Worm (Caenorhabditis elegans) whole organism, late embryonic: Measurements from ENCODE around the gene C08E8.10.
A peak's percentile ranks its signal among the peaks of the same experiment; 100 is the strongest.

Experiments
- C08G9.2 ChIP-seq: sonication (generic microtip); optimal IDR thresholded peaks from 2 replicates; lab custom pipeline; 2016; ENCODE audit warnings: mild to moderate bottlenecking, missing genetic modification characterization, moderate library complexity, missing compliant biosample characterization
- C38D4.7 ChIP-seq: fragments of 200-800 bp; sonication (Bioruptor generic); optimal IDR thresholded peaks from 2 replicates; lab custom pipeline; 2018; ENCODE audit warnings: mild to moderate bottlenecking, missing genetic modification characterization, moderate library complexity, missing compliant biosample characterization
- F13H6.1 ChIP-seq: sonication (generic microtip); optimal IDR thresholded peaks from 2 replicates; lab custom pipeline; 2016; ENCODE audit warnings: missing genetic modification characterization, missing compliant biosample characterization
- K02D7.2 ChIP-seq: sonication (generic microtip); optimal IDR thresholded peaks from 2 replicates; lab custom pipeline; 2017; ENCODE audit warnings: mild to moderate bottlenecking, missing genetic modification characterization, missing compliant biosample characterization
- K09A11.1 ChIP-seq: sonication (generic microtip); optimal IDR thresholded peaks from 2 replicates; lab custom pipeline; 2017; ENCODE audit warnings: antibody characterized with exemption, mild to moderate bottlenecking, missing genetic modification characterization, missing compliant biosample characterization; ENCODE audit not compliant: insufficient read depth
- Y22D7AL.16 ChIP-seq: sonication (generic microtip); optimal IDR thresholded peaks from 2 replicates; lab custom pipeline; 2016; ENCODE audit warnings: missing genetic modification characterization, missing compliant biosample characterization
- ahr-1 ChIP-seq: sonication (generic microtip); optimal IDR thresholded peaks from 2 replicates; lab custom pipeline; 2016; ENCODE audit warnings: missing genetic modification characterization, missing compliant biosample characterization
- ama-1 ChIP-seq: fragments of 150-350 bp; optimal IDR thresholded peaks from 2 replicates; lab custom pipeline; 2014
- ceh-19 ChIP-seq: fragments of 200-800 bp; sonication (Bioruptor generic); optimal IDR thresholded peaks from 2 replicates; lab custom pipeline; 2018; ENCODE audit warnings: mild to moderate bottlenecking, missing genetic modification characterization, missing compliant biosample characterization
- ceh-2 ChIP-seq: sonication (generic microtip); optimal IDR thresholded peaks from 2 replicates; lab custom pipeline; 2016; ENCODE audit warnings: missing genotype, missing genetic modification characterization, missing compliant biosample characterization
- ceh-30 ChIP-seq: fragments of 150-350 bp; optimal IDR thresholded peaks from 2 replicates; lab custom pipeline; 2014; ENCODE audit warnings: missing biosample characterization, missing genetic modification characterization
- ceh-31 ChIP-seq: sonication (generic microtip); optimal IDR thresholded peaks from 2 replicates; lab custom pipeline; 2016; ENCODE audit warnings: missing genetic modification characterization, missing compliant biosample characterization
- ceh-34 ChIP-seq: sonication (generic microtip); optimal IDR thresholded peaks from 2 replicates; lab custom pipeline; 2016; ENCODE audit warnings: mild to moderate bottlenecking, missing genetic modification characterization, missing compliant biosample characterization
- ceh-6 ChIP-seq: fragments of 200-800 bp; sonication (Bioruptor generic); optimal IDR thresholded peaks from 2 replicates; lab custom pipeline; 2018; ENCODE audit warnings: mild to moderate bottlenecking, missing genetic modification characterization, missing compliant biosample characterization
- ceh-9 ChIP-seq: sonication (generic microtip); optimal IDR thresholded peaks from 2 replicates; lab custom pipeline; 2016; ENCODE audit warnings: mild to moderate bottlenecking, missing genetic modification characterization, inconsistent platforms, missing compliant biosample characterization
- dmd-4 ChIP-seq: sonication (generic microtip); optimal IDR thresholded peaks from 2 replicates; lab custom pipeline; 2016; ENCODE audit warnings: borderline replicate concordance, missing genetic modification characterization, missing compliant biosample characterization
- ets-4 ChIP-seq: sonication (generic microtip); optimal IDR thresholded peaks from 2 replicates; lab custom pipeline; 2016; ENCODE audit warnings: missing genetic modification characterization, missing compliant biosample characterization
- eyg-1 ChIP-seq: sonication (generic microtip); optimal IDR thresholded peaks from 2 replicates; lab custom pipeline; 2016; ENCODE audit warnings: missing genotype, missing genetic modification characterization, missing compliant biosample characterization
- fax-1 ChIP-seq: sonication (generic microtip); optimal IDR thresholded peaks from 2 replicates; lab custom pipeline; 2016; ENCODE audit warnings: missing genotype, missing genetic modification characterization, missing compliant biosample characterization
- gmeb-2 ChIP-seq: sonication (generic microtip); optimal IDR thresholded peaks from 2 replicates; lab custom pipeline; 2016; ENCODE audit warnings: missing genetic modification characterization, inconsistent platforms, missing compliant biosample characterization
- hlh-15 ChIP-seq: sonication (generic microtip); optimal IDR thresholded peaks from 2 replicates; lab custom pipeline; 2016; ENCODE audit warnings: missing genetic modification characterization, missing compliant biosample characterization
- lin-11 ChIP-seq: fragments of 200-800 bp; sonication (Bioruptor generic); optimal IDR thresholded peaks from 2 replicates; lab custom pipeline; 2018; ENCODE audit warnings: mild to moderate bottlenecking, missing genetic modification characterization, missing compliant biosample characterization
- nhr-11 ChIP-seq: fragments of 150-350 bp; optimal IDR thresholded peaks from 2 replicates; lab custom pipeline; 2014; ENCODE audit warnings: missing biosample characterization, missing genetic modification characterization
- nhr-232 ChIP-seq: sonication (generic microtip); optimal IDR thresholded peaks from 2 replicates; lab custom pipeline; 2016; ENCODE audit warnings: missing genetic modification characterization, missing compliant biosample characterization
- pag-3 ChIP-seq: sonication (generic microtip); optimal IDR thresholded peaks from 2 replicates; lab custom pipeline; 2016; ENCODE audit warnings: missing compliant biosample characterization, missing genetic modification characterization, borderline replicate concordance
- pat-9 ChIP-seq: fragments of 200-800 bp; sonication (Bioruptor generic); optimal IDR thresholded peaks from 2 replicates; lab custom pipeline; 2018; ENCODE audit warnings: mild to moderate bottlenecking, missing genetic modification characterization, moderate library complexity, missing compliant biosample characterization
- pax-1 ChIP-seq: fragments of 150-350 bp; optimal IDR thresholded peaks from 2 replicates; lab custom pipeline; 2014; ENCODE audit warnings: missing biosample characterization, missing genetic modification characterization
- pha-2 ChIP-seq: sonication (generic microtip); optimal IDR thresholded peaks from 2 replicates; lab custom pipeline; 2017; ENCODE audit warnings: mild to moderate bottlenecking, missing genetic modification characterization, missing compliant biosample characterization
- pqm-1 ChIP-seq: sonication (generic microtip); optimal IDR thresholded peaks from 2 replicates; lab custom pipeline; 2016; ENCODE audit warnings: missing genetic modification characterization, missing compliant biosample characterization
- ref-2 ChIP-seq: sonication (generic microtip); optimal IDR thresholded peaks from 2 replicates; lab custom pipeline; 2016; ENCODE audit warnings: missing genetic modification characterization, missing compliant biosample characterization
- sdc-2 ChIP-seq: sonication (generic microtip); optimal IDR thresholded peaks from 2 replicates; lab custom pipeline; 2016; ENCODE audit warnings: missing genotype, missing genetic modification characterization, missing compliant biosample characterization
- sox-2 ChIP-seq: fragments of 200-800 bp; sonication (Bioruptor generic); IDR thresholded peaks from 2 replicates; pipeline ENCODE4 v1.3.6; 2022; ENCODE audit warnings: missing genetic modification reagents, missing genetic modification characterization, missing compliant biosample characterization
- tbx-2 ChIP-seq: sonication (generic microtip); optimal IDR thresholded peaks from 2 replicates; lab custom pipeline; 2016; ENCODE audit warnings: missing genetic modification characterization, missing compliant biosample characterization
- tbx-7 ChIP-seq: sonication (generic microtip); optimal IDR thresholded peaks from 2 replicates; lab custom pipeline; 2016; ENCODE audit warnings: missing genotype, missing genetic modification characterization, missing compliant biosample characterization
- unc-42 ChIP-seq: sonication (generic microtip); optimal IDR thresholded peaks from 2 replicates; lab custom pipeline; 2016; ENCODE audit warnings: missing genotype, missing genetic modification characterization, missing compliant biosample characterization
- unc-55 ChIP-seq: sonication (generic microtip); optimal IDR thresholded peaks from 2 replicates; lab custom pipeline; 2017; ENCODE audit warnings: missing biosample characterization, missing genetic modification reagents, missing genetic modification characterization
- unc-86 ChIP-seq: sonication (generic microtip); optimal IDR thresholded peaks from 2 replicates; lab custom pipeline; 2016; ENCODE audit warnings: missing genetic modification characterization, missing compliant biosample characterization

C08E8.10 gene

DNA sequence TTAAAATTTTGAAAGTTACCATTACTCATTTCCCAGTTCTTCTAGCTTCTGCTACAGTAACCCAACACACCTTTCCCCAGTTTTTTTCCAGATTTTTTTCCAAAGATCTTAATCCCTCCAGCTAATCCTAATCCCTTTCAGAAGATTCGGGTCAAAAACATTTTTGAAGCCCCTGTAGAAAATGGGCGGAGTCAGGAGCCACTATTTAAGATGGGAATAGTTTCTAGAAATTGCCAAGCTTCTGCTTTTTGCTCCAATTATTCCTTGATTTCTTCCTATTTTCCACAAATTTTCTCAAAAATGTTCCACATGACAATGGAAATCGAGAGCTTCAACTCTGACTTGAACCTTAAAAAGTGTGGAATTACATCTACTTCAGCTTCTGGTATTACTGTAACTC lies 24.9 kb upstream of the C08E8.10 start, which contains the start of gene C08E8.9:
Gene C08E8.9, plus strand, starts transcription at position 301 of the 400 bp plus-strand sequence.
- TF ChIP-seq tbx-2 = no peak
- no peak for TF ChIP-seq tbx-7 (tag; lab: Kevin White, UChicago)
- no peak for TF ChIP-seq sox-2 (GFP tag; lab: Robert Waterston, UW)
- no peak for TF ChIP-seq ahr-1
- TF ChIP-seq lin-11 = no peak
- TF ChIP-seq F13H6.1 (tag; lab: Kevin White, UChicago) = no peak
- no peak for TF ChIP-seq unc-86 (tag; lab: Kevin White, UChicago)
- no peak for TF ChIP-seq C08G9.2 (tag; lab: Kevin White, UChicago)
- TF ChIP-seq, all 69 proteins: peak for 0

DNA sequence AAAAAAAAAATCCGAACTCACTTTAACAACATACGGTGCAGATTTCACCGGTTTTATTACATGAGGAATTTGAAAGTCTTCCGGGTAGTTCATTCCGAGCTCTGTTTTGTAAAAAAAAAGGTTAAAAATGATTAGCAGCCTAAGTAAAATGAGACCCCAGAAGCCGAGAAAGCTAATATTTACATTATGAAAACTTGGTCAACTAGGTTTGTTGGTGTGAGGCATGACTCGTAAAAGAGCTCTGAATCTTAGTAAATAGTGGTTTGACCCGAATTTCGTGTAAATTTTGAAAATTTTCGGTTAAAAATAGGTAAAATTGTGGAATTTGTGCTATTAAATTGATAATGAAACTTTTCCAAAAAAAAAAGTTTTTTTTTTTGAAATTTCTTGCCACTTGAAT lies 22.7 kb upstream of the C08E8.10 start, which contains the start of gene C08E8.1:
Gene C08E8.1, minus strand, starts transcription at position 101 of the 400 bp plus-strand sequence.
- no peak for TF ChIP-seq hlh-15 (tag; lab: Kevin White, UChicago)
- TF ChIP-seq eyg-1 = no peak
- TF ChIP-seq dmd-4 (tag; lab: Kevin White, UChicago) = no peak
- TF ChIP-seq lin-11 = no peak
- no peak for TF ChIP-seq nhr-232 (tag; lab: Kevin White, UChicago)
- TF ChIP-seq ceh-9 (tag; lab: Kevin White, UChicago) = no peak
- no peak for TF ChIP-seq ets-4 (tag; lab: Kevin White, UChicago)
- no peak for TF ChIP-seq pqm-1
- TF ChIP-seq K09A11.1 = no peak
- TF ChIP-seq gmeb-2 (tag; lab: Kevin White, UChicago) = no peak
- no peak for TF ChIP-seq nhr-11 (tag; lab: Kevin White, UChicago)
- no peak for TF ChIP-seq pat-9 (tag; lab: Kevin White, UChicago)
- no peak for TF ChIP-seq ceh-6 (GFP tag; lab: Kevin White, UChicago)
- no peak for TF ChIP-seq ceh-2 (tag; lab: Kevin White, UChicago)

DNA sequence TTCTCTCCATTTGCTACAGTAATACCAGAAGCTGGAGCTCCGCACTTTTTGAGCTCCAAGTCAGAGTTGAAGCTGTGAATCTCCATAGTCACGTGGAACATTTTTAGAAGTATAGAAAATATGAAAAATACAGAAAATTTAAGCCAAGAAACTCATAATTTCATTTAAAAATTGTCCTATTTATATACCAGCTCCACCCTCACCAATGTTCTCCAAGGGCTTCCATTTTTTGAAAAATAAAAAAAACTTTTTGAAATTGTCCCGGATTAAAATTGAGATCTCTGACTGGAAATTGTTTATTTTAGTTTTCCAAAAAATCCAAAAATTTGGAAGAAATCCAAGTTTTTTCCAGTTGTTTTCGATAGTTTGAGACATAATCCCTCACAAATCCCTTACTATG lies 20.2 kb upstream of the C08E8.10 start, which contains the start of gene C08E8.5:
Gene C08E8.5, minus strand, starts transcription at position 101 of the 400 bp plus-strand sequence.
- TF ChIP-seq unc-55 (GFP tag; lab: Kevin White, UChicago) (no peak), ceh-9 (tag; lab: Kevin White, UChicago) (no peak), fax-1 (tag; lab: Kevin White, UChicago) (no peak), pha-2 (tag; lab: Kevin White, UChicago) (no peak), ref-2 (tag; lab: Kevin White, UChicago) (no peak)

DNA sequence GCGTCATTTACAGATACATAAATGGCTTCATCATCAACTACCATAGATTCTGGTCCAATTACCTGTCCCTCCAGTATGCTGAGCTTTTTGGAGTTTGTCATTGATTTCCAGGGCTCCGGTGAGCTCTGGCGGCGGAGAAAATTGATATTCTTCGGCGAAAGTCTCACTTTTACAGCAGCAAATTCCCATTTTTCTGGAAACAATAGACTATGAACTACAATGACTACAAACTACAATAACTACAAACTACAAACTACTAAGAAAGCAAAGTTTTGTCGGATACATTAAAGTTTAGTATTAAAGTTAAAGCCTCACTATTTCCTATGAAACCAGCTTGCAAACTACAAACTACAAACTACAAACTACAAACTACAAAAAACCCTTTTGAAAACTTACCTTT lies 16.0 kb upstream of the C08E8.10 start, which contains the start of gene C08E8.2:
Gene C08E8.2, minus strand, starts transcription at position 101 of the 400 bp plus-strand sequence.
- no peak for TF ChIP-seq pag-3 (tag; lab: Kevin White, UChicago)

DNA sequence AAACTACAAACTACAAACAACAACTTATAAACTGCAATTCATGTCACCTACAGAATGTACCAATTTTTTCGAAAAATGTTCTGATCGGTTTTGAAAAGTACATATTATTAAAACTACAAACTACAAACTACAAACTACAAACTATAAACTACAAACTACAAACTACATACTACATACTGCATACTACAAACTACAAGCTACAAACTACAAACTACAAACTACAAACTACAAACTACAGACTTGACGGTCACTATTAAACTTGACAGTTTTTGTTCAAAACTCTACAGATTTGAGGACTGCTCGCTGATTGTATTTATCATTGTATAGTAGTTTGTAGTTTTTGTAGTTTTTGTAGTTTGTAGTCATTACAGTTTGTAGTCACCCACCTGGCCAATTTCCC lies 14.6 kb upstream of the C08E8.10 start:
- TF ChIP-seq lin-11 (no peak), ceh-30 (tag; lab: Kevin White, UChicago) (peak; percentile 28)

DNA sequence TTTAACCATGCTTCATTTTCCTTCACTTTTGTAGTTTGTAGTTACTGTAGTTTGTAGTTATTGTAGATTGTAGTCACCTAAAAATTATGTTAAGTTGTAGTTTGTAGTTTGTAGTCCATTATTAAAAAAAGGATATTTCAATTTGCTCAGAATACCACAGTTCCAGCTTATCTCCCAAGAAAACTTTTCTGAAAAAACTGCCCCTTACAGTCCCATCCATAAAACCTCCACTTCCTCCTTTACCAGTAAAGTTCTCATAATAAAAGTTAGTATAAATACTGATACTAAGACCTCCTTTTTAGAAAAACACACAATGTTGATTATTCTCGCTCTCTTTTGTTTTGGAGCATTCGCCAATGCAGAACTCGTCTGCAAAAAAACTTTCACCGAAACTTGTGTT lies 11.0 kb upstream of the C08E8.10 start, which contains the start of gene C08E8.11:
Gene C08E8.11, plus strand, starts transcription at position 301 of the 400 bp plus-strand sequence.
- TF ChIP-seq Y22D7AL.16 (tag; lab: Kevin White, UChicago) (no peak), unc-42 (tag; lab: Kevin White, UChicago) (no peak), sox-2 (GFP tag; lab: Robert Waterston, UW) (no peak), ceh-31 (tag; lab: Kevin White, UChicago) (no peak)

DNA sequence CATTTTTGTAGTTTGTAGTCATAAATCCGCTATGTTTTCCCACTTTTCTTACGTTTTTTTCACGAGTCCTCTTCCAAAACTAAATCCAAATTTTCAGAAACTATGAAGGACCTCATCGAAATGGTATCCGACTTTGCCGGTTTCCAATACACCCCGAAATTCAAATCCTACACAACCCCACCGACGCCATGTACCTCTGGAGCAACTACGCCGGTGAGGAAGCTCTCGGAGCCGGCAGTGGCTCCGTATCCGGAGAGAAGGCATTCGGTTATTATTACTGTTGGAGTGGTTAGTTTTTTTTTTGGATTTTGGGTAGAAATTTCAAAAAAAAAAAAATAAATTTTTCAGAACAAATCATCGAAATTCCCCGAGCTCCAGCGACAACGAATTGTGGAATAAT lies 10.3 kb upstream of the C08E8.10 start, which contains the start of gene C08E8.3:
Gene C08E8.3, plus strand, starts transcription at position 84 of the 400 bp plus-strand sequence.
- no peak for TF ChIP-seq C38D4.7 (GFP tag; lab: Kevin White, UChicago)
- TF ChIP-seq K09A11.1 = no peak
- no peak for TF ChIP-seq ama-1 (lab: Kevin White, UChicago)
- TF ChIP-seq eyg-1 = no peak
- TF ChIP-seq sdc-2 (tag; lab: Kevin White, UChicago) = no peak
- TF ChIP-seq ceh-9 (tag; lab: Kevin White, UChicago) = no peak
- no peak for TF ChIP-seq ceh-19 (GFP tag; lab: Kevin White, UChicago)
- no peak for TF ChIP-seq ceh-34
- no peak for TF ChIP-seq K02D7.2 (tag; lab: Kevin White, UChicago)
- TF ChIP-seq ceh-31 (tag; lab: Kevin White, UChicago) = no peak
- TF ChIP-seq pax-1 = no peak
